Worm (Caenorhabditis elegans): ENCODE data around the gene B0462.5.
"Not testable (repeated sequence)": the region's sequence is repeated elsewhere in the genome, so short reads cannot be mapped to it uniquely, and the experiment has no call there.

ce11 chrV:18302414-18302813 is 20.7 kb downstream of the B0462.5 start, which contains the start of gene Y51A2A.6:
- not testable (repeated sequence) for TF ChIP-seq nhr-25, ztf-11, snpc-4, nhr-11, alr-1, elt-1, ZK546.5, ceh-82 (tag; optimal IDR thresholded peaks at IDR 0.05)

Measured in whole organism, L2 larva.